Worm (Caenorhabditis elegans): Measurements from ENCODE around the gene act-1.

DNA sequence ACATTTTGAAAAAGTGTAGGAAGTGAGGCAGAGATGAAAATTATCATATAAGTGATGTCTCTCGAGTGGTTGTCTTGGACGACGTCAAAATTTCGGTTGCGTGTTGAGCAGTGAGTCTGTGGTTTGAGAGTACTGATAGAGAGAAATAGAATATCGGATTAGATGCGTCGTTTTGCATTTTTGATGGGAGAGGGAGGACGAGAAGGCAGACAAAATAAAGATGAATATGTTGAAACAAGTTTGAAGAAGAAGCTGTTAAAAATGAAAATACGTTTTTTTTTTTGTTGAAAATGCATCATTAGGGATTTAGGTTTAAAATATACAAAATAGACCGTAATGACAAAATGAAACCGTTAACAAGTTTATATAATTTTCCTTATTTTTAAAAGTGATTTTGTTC, 17.7 kb upstream of the act-1 start, which contains the start of gene T04C12.9:
- no peak for TF ChIP-seq flh-1 (GFP tag; optimal IDR thresholded peaks at IDR 0.05)
- TF ChIP-seq unc-62 (GFP tag; optimal IDR thresholded peaks at IDR 0.05), result no peak
- no peak for TF ChIP-seq elt-3 (tag; optimal IDR thresholded peaks at IDR 0.05)
- no peak for TF ChIP-seq pha-4 (tag; optimal IDR thresholded peaks at IDR 0.05)
- TF ChIP-seq ztf-11 (tag; optimal IDR thresholded peaks at IDR 0.05), result no peak
- TF ChIP-seq nhr-12 (tag; optimal IDR thresholded peaks at IDR 0.05), result no peak
